Fruit fly (Drosophila melanogaster): ENCODE data around the gene ValRS-m.

ValRS-m gene

dm6 chr3L:8981495-8981894, 16.9 kb upstream of the ValRS-m start, which contains the start of gene CG13314:
TSS of gene CG13314 (plus strand) at chr3L:8981795.
- no peak for TF ChIP-seq brk (GFP tag; optimal IDR thresholded peaks at IDR 0.05)
- no peak for TF ChIP-seq Myc (optimal IDR thresholded peaks at IDR 0.05)
- no peak for TF ChIP-seq lola (GFP tag; optimal IDR thresholded peaks at IDR 0.05)
- TF ChIP-seq CG9705 (GFP tag; optimal IDR thresholded peaks at IDR 0.05): no peak
- TF ChIP-seq pan (optimal IDR thresholded peaks at IDR 0.05): no peak
- TF ChIP-seq ey (GFP tag; optimal IDR thresholded peaks at IDR 0.05): no peak
- no peak for TF ChIP-seq Hnf4 (GFP tag; optimal IDR thresholded peaks at IDR 0.05)
- TF ChIP-seq woc (GFP tag; optimal IDR thresholded peaks at IDR 0.05): no peak
- TF ChIP-seq OdsH (GFP tag; optimal IDR thresholded peaks at IDR 0.05): no peak
- TF ChIP-seq Jra (GFP tag; optimal IDR thresholded peaks at IDR 0.05): no peak
- no peak for TF ChIP-seq rgr (GFP tag; optimal IDR thresholded peaks at IDR 0.05)

dm6 chr3L:8979780-8980179, 15.2 kb upstream of the ValRS-m start, which contains the start of gene CG5644:
TSS of gene CG5644 (minus strand) at chr3L:8979880.
- TF ChIP-seq sv (GFP tag; optimal IDR thresholded peaks at IDR 0.05) (no peak), foxo (GFP tag; optimal IDR thresholded peaks at IDR 0.05) (no peak), sage (GFP tag; optimal IDR thresholded peaks at IDR 0.05) (no peak), Abd-B (GFP tag; optimal IDR thresholded peaks at IDR 0.05) (no peak), CrebA (GFP tag; optimal IDR thresholded peaks at IDR 0.05; ENCODE audit: borderline replicate concordance) (no peak), jim (GFP tag; optimal IDR thresholded peaks at IDR 0.05) (no peak), pan (optimal IDR thresholded peaks at IDR 0.05) (no peak)

dm6 chr3L:8978678-8979413, 14.3 kb upstream of the ValRS-m start:
- TF ChIP-seq OdsH (GFP tag; optimal IDR thresholded peaks at IDR 0.05) (peak; percentile 44), Myc (optimal IDR thresholded peaks at IDR 0.05) (no peak), foxo (GFP tag; optimal IDR thresholded peaks at IDR 0.05) (peak in 1 of 2 experiments; percentile 42), Hr78 (GFP tag; optimal IDR thresholded peaks at IDR 0.05) (no peak), rgr (GFP tag; optimal IDR thresholded peaks at IDR 0.05) (peak; percentile 46), Hnf4 (GFP tag; optimal IDR thresholded peaks at IDR 0.05) (no peak), psq (GFP tag; optimal IDR thresholded peaks at IDR 0.05) (peak; percentile 68), woc (GFP tag; optimal IDR thresholded peaks at IDR 0.05) (no peak), pan (optimal IDR thresholded peaks at IDR 0.05) (no peak), ey (GFP tag; optimal IDR thresholded peaks at IDR 0.05) (peak; percentile 55), GATAd (GFP tag; optimal IDR thresholded peaks at IDR 0.05) (no peak), sage (GFP tag; optimal IDR thresholded peaks at IDR 0.05) (no peak), HLH106 (tag; optimal IDR thresholded peaks at IDR 0.05) (peak; percentile 13), fru (GFP tag; optimal IDR thresholded peaks at IDR 0.05) (peak; percentile 8), Dif (GFP tag; optimal IDR thresholded peaks at IDR 0.05; ENCODE audit: partially characterized antibody) (peak; percentile 51), CrebA (GFP tag; optimal IDR thresholded peaks at IDR 0.05; ENCODE audit: borderline replicate concordance) (no peak), N (GFP tag; optimal IDR thresholded peaks at IDR 0.05) (no peak), h (GFP tag; optimal IDR thresholded peaks at IDR 0.05) (peak; percentile 44)

dm6 chr3L:8974478-8975477, 10.2 kb upstream of the ValRS-m start, which contains the start of the genes pix and Srp68:
TSS of gene pix (minus strand) at chr3L:8974765.
TSS of gene Srp68 (plus strand) at chr3L:8975046.
- TF ChIP-seq jim (GFP tag; optimal IDR thresholded peaks at IDR 0.05) (no peak), h (GFP tag; optimal IDR thresholded peaks at IDR 0.05) (no peak), fru (GFP tag; optimal IDR thresholded peaks at IDR 0.05) (no peak), Myc (optimal IDR thresholded peaks at IDR 0.05) (no peak), Jra (GFP tag; optimal IDR thresholded peaks at IDR 0.05) (no peak), pan (optimal IDR thresholded peaks at IDR 0.05) (no peak), OdsH (GFP tag; optimal IDR thresholded peaks at IDR 0.05) (peak; percentile 70), foxo (GFP tag; optimal IDR thresholded peaks at IDR 0.05) (peak in 1 of 2 experiments; percentile 61), Vsx2 (GFP tag; optimal IDR thresholded peaks at IDR 0.05; ENCODE audit: partially characterized antibody) (no peak), dsf (GFP tag; optimal IDR thresholded peaks at IDR 0.05; ENCODE audit: borderline replicate concordance) (no peak), ey (GFP tag; optimal IDR thresholded peaks at IDR 0.05) (peak; percentile 70), CG9705 (GFP tag; optimal IDR thresholded peaks at IDR 0.05) (peak; percentile 54), lola (GFP tag; optimal IDR thresholded peaks at IDR 0.05) (no peak), CrebA (GFP tag; optimal IDR thresholded peaks at IDR 0.05; ENCODE audit: borderline replicate concordance) (no peak), brk (GFP tag; optimal IDR thresholded peaks at IDR 0.05) (no peak), Dif (GFP tag; optimal IDR thresholded peaks at IDR 0.05; ENCODE audit: partially characterized antibody) (no peak), rgr (GFP tag; optimal IDR thresholded peaks at IDR 0.05) (peak; percentile 72), Abd-B (GFP tag; optimal IDR thresholded peaks at IDR 0.05) (no peak), CG32264 (GFP tag; optimal IDR thresholded peaks at IDR 0.05) (no peak), Hnf4 (GFP tag; optimal IDR thresholded peaks at IDR 0.05) (no peak), sv (GFP tag; optimal IDR thresholded peaks at IDR 0.05) (peak; percentile 55), Hr83 (GFP tag; optimal IDR thresholded peaks at IDR 0.05; ENCODE audit: poor library complexity, severe bottlenecking) (peak; percentile 0), tai (GFP tag; optimal IDR thresholded peaks at IDR 0.05) (no peak), Sp1 (GFP tag; optimal IDR thresholded peaks at IDR 0.05) (peak; percentile 74), br (GFP tag; optimal IDR thresholded peaks at IDR 0.05) (no peak), sage (GFP tag; optimal IDR thresholded peaks at IDR 0.05) (no peak), psq (GFP tag; optimal IDR thresholded peaks at IDR 0.05) (peak; percentile 74), dmrt93B (GFP tag; optimal IDR thresholded peaks at IDR 0.05) (peak; percentile 31), Dfd (GFP tag; optimal IDR thresholded peaks at IDR 0.05) (no peak), Hr78 (GFP tag; optimal IDR thresholded peaks at IDR 0.05) (no peak), Mio (GFP tag; optimal IDR thresholded peaks at IDR 0.05) (no peak)

All from whole organism, wandering third instar larva.